Worm (Caenorhabditis elegans) whole organism, L1 larva: ENCODE data around the gene Y82E9BR.3.

ENCODE experiments used
- C16A3.4 ChIP-seq: fragments of 150-350 bp; optimal IDR thresholded peaks from 2 replicates; lab custom pipeline; 2014; ENCODE audit warnings: missing biosample characterization, missing genetic modification characterization
- Y116A8C.19 ChIP-seq: sonication (generic microtip); optimal IDR thresholded peaks from 2 replicates; lab custom pipeline; 2016; ENCODE audit warnings: missing compliant biosample characterization, missing genetic modification characterization, borderline replicate concordance
- aly-2 ChIP-seq: fragments of 150-350 bp; optimal IDR thresholded peaks from 2 replicates; lab custom pipeline; 2014; ENCODE audit warnings: missing biosample characterization, missing genetic modification characterization
- ama-1 ChIP-seq: fragments of 150-350 bp; optimal IDR thresholded peaks from 2 replicates; lab custom pipeline; 2014
- hlh-17 ChIP-seq: fragments of 200-800 bp; sonication (Bioruptor generic); optimal IDR thresholded peaks from 2 replicates; lab custom pipeline; 2018; ENCODE audit warnings: missing genetic modification characterization, mild to moderate bottlenecking, missing compliant biosample characterization, moderate library complexity, borderline replicate concordance
- lin-35 ChIP-seq, 2 experiments: fragments of 150-350 bp; optimal IDR thresholded peaks; 2 replicates each; lab custom pipeline; 2014; ENCODE audit warnings: missing biosample characterization in 2 of 2, missing genetic modification characterization in 2 of 2, missing genetic modification reagents in 2 of 2
- tlp-1 ChIP-seq: fragments of 150-350 bp; optimal IDR thresholded peaks from 2 replicates; lab custom pipeline; 2014; ENCODE audit warnings: missing biosample characterization, missing genetic modification characterization

DNA sequence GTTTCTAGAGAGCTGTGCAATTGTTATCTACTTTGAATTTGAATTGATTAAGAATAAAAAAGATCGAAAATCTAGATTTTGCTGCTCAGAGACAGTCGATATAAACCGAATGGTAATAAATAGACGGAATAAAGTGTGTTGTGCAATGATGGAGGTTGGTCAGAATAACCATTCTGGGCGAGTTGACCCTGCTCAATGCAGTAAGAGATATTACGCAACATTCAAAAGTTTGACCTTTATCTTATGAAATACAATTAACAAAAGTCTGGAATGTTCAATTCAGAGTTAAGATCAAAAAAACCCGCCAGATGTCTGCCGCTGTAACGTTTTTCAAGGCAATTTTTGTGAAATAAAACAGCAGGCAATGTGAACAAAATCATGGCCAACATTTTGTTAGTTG, 37.9 kb downstream of the Y82E9BR.3 start:
- no peak for TF ChIP-seq Y116A8C.19 (tag; lab: Kevin White, UChicago)
- no peak for TF ChIP-seq aly-2
- TF ChIP-seq hlh-17 (GFP tag; lab: Kevin White, UChicago) = no peak
- TF ChIP-seq ama-1 (lab: Kevin White, UChicago) = no peak
- no peak for TF ChIP-seq tlp-1 (tag; lab: Kevin White, UChicago)
- no peak for TF ChIP-seq C16A3.4 (tag; lab: Kevin White, UChicago)
- TF ChIP-seq lin-35 (GFP tag; optimal IDR thresholded peaks at IDR 0.05; lab: Kevin White, UChicago) = no peak
